Fruit fly (Drosophila melanogaster) whole organism, adult: ENCODE measurements around the gene CG31248.

Source experiments
- CG11617 ChIP-seq: fragments of 200-800 bp; sonication (Bioruptor generic); optimal IDR thresholded peaks from 2 replicates; lab custom pipeline; 2017; ENCODE audit warnings: mild to moderate bottlenecking, missing biosample characterization, missing genetic modification reagents, missing genetic modification characterization
- CG12768 ChIP-seq: fragments of 200-800 bp; sonication (Bioruptor generic); optimal IDR thresholded peaks from 2 replicates; lab custom pipeline; 2017; ENCODE audit warnings: missing biosample characterization, missing genetic modification characterization, mild to moderate bottlenecking, moderate library complexity, missing genetic modification reagents
- CG14711 ChIP-seq: fragments of 200-800 bp; sonication (Bioruptor generic); optimal IDR thresholded peaks from 2 replicates; lab custom pipeline; 2018; ENCODE audit warnings: missing biosample characterization, mild to moderate bottlenecking, missing genetic modification characterization, moderate library complexity
- CG1620 ChIP-seq: fragments of 200-800 bp; sonication (Bioruptor generic); optimal IDR thresholded peaks from 2 replicates; lab custom pipeline; 2016; ENCODE audit warnings: missing biosample characterization, missing genetic modification characterization
- CG33017 ChIP-seq: fragments of 200-800 bp; sonication (Bioruptor generic); optimal IDR thresholded peaks from 2 replicates; lab custom pipeline; 2018; ENCODE audit warnings: missing biosample characterization, mild to moderate bottlenecking, missing genetic modification characterization, moderate library complexity
- CG5204 ChIP-seq: fragments of 200-800 bp; sonication (Bioruptor generic); optimal IDR thresholded peaks from 2 replicates; lab custom pipeline; 2016; ENCODE audit warnings: missing biosample characterization, missing genetic modification characterization
- CG7045 ChIP-seq: fragments of 200-800 bp; sonication (Bioruptor generic); optimal IDR thresholded peaks from 2 replicates; lab custom pipeline; 2017; ENCODE audit warnings: missing biosample characterization, mild to moderate bottlenecking, missing genetic modification characterization
- CG7101 ChIP-seq: fragments of 200-800 bp; sonication (Bioruptor generic); optimal IDR thresholded peaks from 2 replicates; lab custom pipeline; 2018; ENCODE audit warnings: missing biosample characterization, mild to moderate bottlenecking, missing genetic modification characterization, moderate library complexity
- Clk ChIP-seq: fragments of 200-800 bp; sonication (Bioruptor generic); optimal IDR thresholded peaks from 2 replicates; lab custom pipeline; 2017; ENCODE audit warnings: missing biosample characterization, missing genetic modification characterization
- Crg-1 ChIP-seq: fragments of 200-800 bp; sonication (Bioruptor generic); optimal IDR thresholded peaks from 2 replicates; lab custom pipeline; 2016; ENCODE audit warnings: missing biosample characterization, missing genetic modification characterization
- Hr96 ChIP-seq: fragments of 200-800 bp; sonication (Bioruptor generic); optimal IDR thresholded peaks from 2 replicates; lab custom pipeline; 2016; ENCODE audit warnings: missing biosample characterization, missing genetic modification characterization
- Mnt ChIP-seq: fragments of 200-800 bp; sonication (Bioruptor generic); optimal IDR thresholded peaks from 2 replicates; lab custom pipeline; 2016; ENCODE audit warnings: missing biosample characterization, mild to moderate bottlenecking, missing genetic modification characterization
- bab1 ChIP-seq: fragments of 200-800 bp; sonication (Bioruptor generic); optimal IDR thresholded peaks from 3 replicates; lab custom pipeline; 2019; ENCODE audit warnings: missing biosample characterization, mild to moderate bottlenecking, missing genetic modification characterization, moderate library complexity
- cic ChIP-seq: fragments of 200-800 bp; sonication (Bioruptor generic); optimal IDR thresholded peaks from 2 replicates; lab custom pipeline; 2017; ENCODE audit warnings: missing biosample characterization, mild to moderate bottlenecking, missing genetic modification characterization, moderate library complexity
- cnc ChIP-seq, 2 experiments: fragments of >200 bp; optimal IDR thresholded peaks; 2 replicates each; lab custom pipeline; 2017
- kay ChIP-seq: fragments of 200-800 bp; sonication (Bioruptor generic); peaks from one replicate; lab custom pipeline; 2016; ENCODE audit warnings: missing biosample characterization, missing genetic modification characterization, borderline replicate concordance
- ovo ChIP-seq: fragments of 200-800 bp; sonication (Bioruptor generic); optimal IDR thresholded peaks from 2 replicates; lab custom pipeline; 2016; ENCODE audit warnings: missing biosample characterization, missing genetic modification characterization
- pad ChIP-seq: fragments of 200-800 bp; sonication (Bioruptor generic); optimal IDR thresholded peaks from 3 replicates; lab custom pipeline; 2017; ENCODE audit warnings: missing biosample characterization, missing genetic modification characterization, mild to moderate bottlenecking, moderate library complexity, missing genetic modification reagents
- tj ChIP-seq: fragments of 200-800 bp; sonication (Bioruptor generic); optimal IDR thresholded peaks from 3 replicates; lab custom pipeline; 2017; ENCODE audit warnings: missing biosample characterization, mild to moderate bottlenecking, missing genetic modification characterization, moderate library complexity
- toe ChIP-seq: fragments of 200-800 bp; sonication (Bioruptor generic); optimal IDR thresholded peaks from 2 replicates; lab custom pipeline; 2016; ENCODE audit warnings: missing biosample characterization, missing genetic modification characterization

Gene CG31248

DNA sequence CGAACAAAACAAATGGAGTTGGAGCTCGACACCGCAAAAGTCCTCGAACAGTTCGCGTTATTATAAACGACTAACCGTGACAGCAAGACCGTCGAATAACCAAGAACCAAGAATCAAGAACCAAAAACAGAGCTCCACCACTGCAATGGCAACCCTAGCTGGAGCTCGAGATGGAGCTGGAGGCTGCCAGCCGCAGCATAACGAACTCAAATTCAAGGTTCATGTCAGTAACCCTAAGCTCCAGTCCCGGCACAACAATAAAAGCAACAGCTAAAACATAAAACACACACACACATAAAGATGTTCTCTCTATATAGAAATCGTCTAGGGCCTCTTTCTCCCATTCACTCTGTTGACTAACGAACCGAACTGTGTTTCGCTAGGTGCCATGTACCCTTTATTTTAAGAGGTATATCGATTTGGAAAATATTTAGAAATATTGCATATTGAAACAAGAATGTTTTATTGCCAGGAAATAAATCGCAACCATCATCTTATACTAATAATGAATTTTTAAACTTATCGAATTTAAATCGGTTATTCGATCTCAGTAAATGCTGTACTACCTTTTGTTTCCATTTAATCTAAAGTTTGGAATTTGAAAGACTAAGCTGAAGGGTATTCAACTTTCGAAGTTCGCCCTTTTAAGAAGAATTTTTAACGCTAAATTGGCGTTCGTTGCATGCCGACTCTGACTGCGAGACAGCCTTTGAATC, 42.4 kb downstream of the CG31248 start:
- TF ChIP-seq CG1620: no peak
- no peak for TF ChIP-seq ovo (GFP tag; lab: Kevin White, UChicago)
- no peak for TF ChIP-seq Mnt (GFP tag; lab: Kevin White, UChicago)
- TF ChIP-seq CG12768 (GFP tag; lab: Kevin White, UChicago): no peak
- TF ChIP-seq pad (GFP tag; lab: Kevin White, UChicago): no peak
- TF ChIP-seq toe (GFP tag; lab: Kevin White, UChicago): no peak
- TF ChIP-seq Crg-1 (GFP tag; lab: Kevin White, UChicago): no peak
- no peak for TF ChIP-seq CG7101 (tag; lab: Kevin White, UChicago)
- TF ChIP-seq Hr96 (GFP tag; lab: Kevin White, UChicago): no peak
- no peak for TF ChIP-seq CG5204
- no peak for TF ChIP-seq CG11617 (GFP tag; lab: Kevin White, UChicago)
- no peak for TF ChIP-seq CG14711 (tag; lab: Kevin White, UChicago)
- TF ChIP-seq CG33017 (tag; lab: Kevin White, UChicago): no peak
- no peak for TF ChIP-seq tj (GFP tag; lab: Kevin White, UChicago)
- no peak for TF ChIP-seq CG7045 (GFP tag; lab: Kevin White, UChicago)
- TF ChIP-seq cic (GFP tag; lab: Kevin White, UChicago): no peak
- TF ChIP-seq kay (GFP tag; lab: Kevin White, UChicago): no peak
- TF ChIP-seq cnc (optimal IDR thresholded peaks at IDR 0.05; lab: Kevin White, UChicago): no peak
- no peak for TF ChIP-seq bab1

dm6 chr3R:7172978-7173377, 43.9 kb downstream of the CG31248 start:
- no peak for TF ChIP-seq tj (GFP tag; lab: Kevin White, UChicago)
- TF ChIP-seq pad (GFP tag; lab: Kevin White, UChicago): no peak
- no peak for TF ChIP-seq CG33017 (tag; lab: Kevin White, UChicago)
- no peak for TF ChIP-seq CG14711 (tag; lab: Kevin White, UChicago)
- TF ChIP-seq ovo (GFP tag; lab: Kevin White, UChicago): no peak
- TF ChIP-seq bab1: no peak
- no peak for TF ChIP-seq CG7045 (GFP tag; lab: Kevin White, UChicago)
- TF ChIP-seq Mnt (GFP tag; lab: Kevin White, UChicago): no peak
- TF ChIP-seq Crg-1 (GFP tag; lab: Kevin White, UChicago): no peak
- no peak for TF ChIP-seq cnc (optimal IDR thresholded peaks at IDR 0.05; lab: Kevin White, UChicago)
- TF ChIP-seq CG5204: no peak
- no peak for TF ChIP-seq CG7101 (tag; lab: Kevin White, UChicago)
- no peak for TF ChIP-seq kay (GFP tag; lab: Kevin White, UChicago)
- TF ChIP-seq Clk: no peak
- TF ChIP-seq Hr96 (GFP tag; lab: Kevin White, UChicago): no peak
- TF ChIP-seq cic (GFP tag; lab: Kevin White, UChicago): no peak
- TF ChIP-seq CG12768 (GFP tag; lab: Kevin White, UChicago): no peak
- TF ChIP-seq CG11617 (GFP tag; lab: Kevin White, UChicago): no peak
- TF ChIP-seq toe (GFP tag; lab: Kevin White, UChicago): no peak
- no peak for TF ChIP-seq CG1620

DNA sequence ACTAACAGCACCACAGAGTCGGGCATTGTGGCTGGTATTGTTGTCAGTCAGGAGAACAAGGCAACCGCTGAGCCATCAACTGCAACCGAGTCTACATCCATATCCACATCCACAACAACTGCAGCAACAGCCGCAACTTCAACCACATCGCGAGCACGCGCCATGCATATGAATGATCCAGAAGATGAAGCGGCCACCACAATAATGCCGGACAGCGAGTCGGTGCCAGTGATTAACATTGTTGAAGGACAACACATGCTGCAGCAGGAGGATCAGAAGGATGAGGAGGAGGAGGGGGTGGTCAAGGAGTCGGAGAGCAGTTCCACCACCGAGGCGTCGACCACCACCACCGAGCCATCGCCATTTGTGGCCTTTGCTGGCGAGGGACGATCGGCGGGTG, 45.6 kb downstream of the CG31248 start:
- TF ChIP-seq CG7101 (tag; lab: Kevin White, UChicago) (no peak), cic (GFP tag; lab: Kevin White, UChicago) (no peak), Hr96 (GFP tag; lab: Kevin White, UChicago) (no peak), CG7045 (GFP tag; lab: Kevin White, UChicago) (no peak), cnc (optimal IDR thresholded peaks at IDR 0.05; lab: Kevin White, UChicago) (no peak), tj (GFP tag; lab: Kevin White, UChicago) (no peak), kay (GFP tag; lab: Kevin White, UChicago) (no peak), CG14711 (tag; lab: Kevin White, UChicago) (no peak), CG12768 (GFP tag; lab: Kevin White, UChicago) (no peak), CG11617 (GFP tag; lab: Kevin White, UChicago) (no peak), Mnt (GFP tag; lab: Kevin White, UChicago) (no peak), CG5204 (no peak), pad (GFP tag; lab: Kevin White, UChicago) (no peak), bab1 (no peak), Clk (no peak), ovo (GFP tag; lab: Kevin White, UChicago) (no peak)
